Worm (Caenorhabditis elegans): ENCODE measurements around the gene ifas-2.
A peak's percentile ranks its signal among the peaks of the same experiment; 100 is the strongest.

The ifas-2 gene

ce11 chrV:16911934-16912333 lies 23.2 kb upstream of the ifas-2 start, which contains the start of gene nhr-116:
nhr-116 (plus strand) TSS chrV:16912234.
- TF ChIP-seq ceh-63 (GFP tag; optimal IDR thresholded peaks at IDR 0.05), result no peak
- no peak for TF ChIP-seq nhr-47 (tag; optimal IDR thresholded peaks at IDR 0.05)
- TF ChIP-seq C04F5.9 (tag; optimal IDR thresholded peaks at IDR 0.05), result no peak
- TF ChIP-seq snpc-4 (tag; optimal IDR thresholded peaks at IDR 0.05), result no peak
- TF ChIP-seq ama-1 (optimal IDR thresholded peaks at IDR 0.05), result no peak
- TF ChIP-seq dpl-1 (GFP tag; optimal IDR thresholded peaks at IDR 0.05), result no peak
- TF ChIP-seq snu-23 (GFP tag; optimal IDR thresholded peaks at IDR 0.05), result no peak
- TF ChIP-seq nhr-20 (tag; optimal IDR thresholded peaks at IDR 0.05), result no peak
- TF ChIP-seq lin-39 (tag; optimal IDR thresholded peaks at IDR 0.05), result no peak
- TF ChIP-seq zip-4 (GFP tag; optimal IDR thresholded peaks at IDR 0.05), result no peak

ce11 chrV:16911294-16911693 lies 22.6 kb upstream of the ifas-2 start:
- no peak for TF ChIP-seq unc-130 (tag; optimal IDR thresholded peaks at IDR 0.05)
- no peak for TF ChIP-seq Y116A8C.19 (tag; optimal IDR thresholded peaks at IDR 0.05; ENCODE audit: borderline replicate concordance)
- TF ChIP-seq grh-1 (GFP tag; IDR thresholded peaks at IDR 0.05), result no peak
- TF ChIP-seq dsc-1 (tag; optimal IDR thresholded peaks at IDR 0.05), result no peak
- no peak for TF ChIP-seq alr-1 (tag; optimal IDR thresholded peaks at IDR 0.05; ENCODE audit: borderline replicate concordance)
- no peak for TF ChIP-seq efl-1 (optimal IDR thresholded peaks at IDR 0.05)
- no peak for TF ChIP-seq efl-1 (GFP tag; optimal IDR thresholded peaks at IDR 0.05 in 1 of 2)
- TF ChIP-seq mep-1 (tag; optimal IDR thresholded peaks at IDR 0.05), result no peak
- TF ChIP-seq fkh-8 (tag; optimal IDR thresholded peaks at IDR 0.05), result no peak
- no peak for TF ChIP-seq sox-4 (tag; optimal IDR thresholded peaks at IDR 0.05)

ce11 chrV:16910864-16911263 lies 22.2 kb upstream of the ifas-2 start:
- TF ChIP-seq elt-2 (tag; optimal IDR thresholded peaks at IDR 0.05), result peak; percentile 56
- peak; percentile 8 for TF ChIP-seq nhr-20 (tag; optimal IDR thresholded peaks at IDR 0.05)
- TF ChIP-seq unc-98 (GFP tag; IDR thresholded peaks at IDR 0.05), result no peak
- TF ChIP-seq lin-15B (tag; optimal IDR thresholded peaks at IDR 0.05), result no peak
- no peak for TF ChIP-seq mab-9 (GFP tag; IDR thresholded peaks at IDR 0.05)
- TF ChIP-seq unc-30 (tag; optimal IDR thresholded peaks at IDR 0.05), result no peak
- TF ChIP-seq mep-1 (tag; optimal IDR thresholded peaks at IDR 0.05), result peak; percentile 19
- TF ChIP-seq dpl-1 (GFP tag; optimal IDR thresholded peaks at IDR 0.05), result no peak
- TF ChIP-seq ceh-88 (GFP tag; IDR thresholded peaks at IDR 0.05), result no peak
- no peak for TF ChIP-seq nhr-11 (tag; optimal IDR thresholded peaks at IDR 0.05)
- peak; percentile 55 for TF ChIP-seq lin-14 (GFP tag; optimal IDR thresholded peaks at IDR 0.05)
- TF ChIP-seq jun-1 (tag; optimal IDR thresholded peaks at IDR 0.05), result no peak
- no peak for TF ChIP-seq ceh-63 (GFP tag; optimal IDR thresholded peaks at IDR 0.05)
- TF ChIP-seq lin-35 (GFP tag; optimal IDR thresholded peaks at IDR 0.05), result peak in 1 of 2 experiments; percentile 48
- no peak for TF ChIP-seq dsc-1 (tag; optimal IDR thresholded peaks at IDR 0.05)
- no peak for TF ChIP-seq ztf-11 (tag; optimal IDR thresholded peaks at IDR 0.05)
- peak; percentile 3 for TF ChIP-seq fkh-8 (tag; optimal IDR thresholded peaks at IDR 0.05)
- no peak for TF ChIP-seq nhr-77 (tag; optimal IDR thresholded peaks at IDR 0.05)
- TF ChIP-seq skn-1 (tag; optimal IDR thresholded peaks at IDR 0.05), result peak; percentile 18
- TF ChIP-seq zip-4 (GFP tag; optimal IDR thresholded peaks at IDR 0.05), result no peak
- no peak for TF ChIP-seq aha-1 (tag; optimal IDR thresholded peaks at IDR 0.05)

DNA sequence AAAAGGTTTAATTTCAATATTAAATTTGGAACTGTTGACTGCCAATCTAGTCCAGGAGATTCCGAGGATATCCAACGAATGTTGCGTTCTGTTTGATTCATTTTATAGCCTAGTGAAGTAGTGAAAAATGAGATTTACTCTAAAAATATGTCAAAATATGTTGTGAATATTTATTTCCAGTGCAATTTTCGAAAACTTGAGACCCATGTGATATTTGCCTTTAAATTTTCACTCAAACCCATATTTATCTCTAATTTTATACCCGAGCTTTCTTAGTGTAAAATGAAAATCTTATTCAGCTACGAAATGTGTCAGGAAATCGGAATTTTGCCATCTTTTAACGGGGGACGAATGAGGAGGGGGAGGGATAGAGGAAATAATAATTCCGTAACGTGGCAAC lies 21.2 kb upstream of the ifas-2 start, which contains the start of gene F09C6.16:
F09C6.16 (minus strand) TSS at position 101 of the 400 bp plus-strand sequence.
- TF ChIP-seq efl-1 (optimal IDR thresholded peaks at IDR 0.05) (no peak), efl-1 (GFP tag; optimal IDR thresholded peaks at IDR 0.05 in 1 of 2) (peak in 1 of 2 experiments; percentile 28), mef-2 (tag; optimal IDR thresholded peaks at IDR 0.05) (no peak)

DNA sequence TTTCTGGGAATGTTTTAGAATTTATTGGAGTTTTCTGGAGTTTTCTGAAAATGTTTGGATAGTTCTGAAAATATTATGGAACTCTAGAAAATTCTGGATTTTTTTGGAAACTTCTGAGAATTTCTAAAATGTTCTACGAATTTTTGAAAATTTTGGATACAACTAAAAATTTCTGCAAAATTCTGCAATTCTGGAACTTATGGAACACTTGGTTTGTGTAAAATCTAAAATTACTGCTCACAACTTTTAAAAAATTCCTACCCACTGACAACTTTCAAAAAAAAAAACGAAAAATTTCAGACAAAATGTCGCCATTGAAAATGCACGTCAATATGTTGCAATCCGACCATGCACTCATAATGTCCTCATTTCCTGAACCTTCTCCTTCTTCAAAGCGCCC lies 15.9 kb upstream of the ifas-2 start, which contains the start of gene nhr-262:
nhr-262 (plus strand) TSS at position 301 of the 400 bp plus-strand sequence.
- TF ChIP-seq ceh-63 (GFP tag; optimal IDR thresholded peaks at IDR 0.05) (no peak), pax-3 (tag; optimal IDR thresholded peaks at IDR 0.05) (no peak), unc-98 (GFP tag; IDR thresholded peaks at IDR 0.05) (no peak), ces-1 (GFP tag; optimal IDR thresholded peaks at IDR 0.05) (no peak), nhr-71 (tag; optimal IDR thresholded peaks at IDR 0.05) (no peak), hlh-17 (GFP tag; optimal IDR thresholded peaks at IDR 0.05; ENCODE audit: borderline replicate concordance) (no peak), pag-3 (tag; optimal IDR thresholded peaks at IDR 0.05; ENCODE audit: borderline replicate concordance, insufficient read depth) (no peak), nhr-84 (tag; optimal IDR thresholded peaks at IDR 0.05) (no peak), nhr-47 (tag; optimal IDR thresholded peaks at IDR 0.05) (no peak), tlp-1 (tag; optimal IDR thresholded peaks at IDR 0.05) (no peak), unc-30 (tag; optimal IDR thresholded peaks at IDR 0.05) (no peak), nhr-12 (tag; optimal IDR thresholded peaks at IDR 0.05) (no peak), unc-62 (GFP tag; optimal IDR thresholded peaks at IDR 0.05) (no peak), ztf-4 (tag; optimal IDR thresholded peaks at IDR 0.05) (no peak), lin-39 (tag; optimal IDR thresholded peaks at IDR 0.05) (no peak), lsy-2 (tag; optimal IDR thresholded peaks at IDR 0.05) (no peak), lin-14 (GFP tag; optimal IDR thresholded peaks at IDR 0.05) (no peak)

Measured in whole organism, L1 larva.